Worm (Caenorhabditis elegans) whole organism, L4 larva: Measurements from ENCODE around the gene aman-1.
A peak's percentile ranks its signal among the peaks of the same experiment; 100 is the strongest.

ENCODE experiments used
- D1046.2 ChIP-seq: fragments of 200-800 bp; sonication (Bioruptor generic); IDR thresholded peaks from 2 replicates; pipeline ENCODE4 v1.3.6; 2022; ENCODE audit warnings: missing genetic modification characterization, missing compliant biosample characterization
- F10B5.3 ChIP-seq: sonication (generic microtip); optimal IDR thresholded peaks from 2 replicates; lab custom pipeline; 2016; ENCODE audit warnings: mild to moderate bottlenecking, missing genetic modification characterization, missing compliant biosample characterization
- F26F4.8 ChIP-seq: fragments of 200-800 bp; sonication (Bioruptor generic); conservative IDR thresholded peaks from 2 replicates; pipeline ENCODE4 v1.3.6; 2022; ENCODE audit warnings: missing genetic modification characterization, missing compliant biosample characterization
- F49E8.2 ChIP-seq: sonication (generic microtip); optimal IDR thresholded peaks from 2 replicates; lab custom pipeline; 2016; ENCODE audit warnings: missing compliant biosample characterization, mild to moderate bottlenecking, missing genetic modification characterization, borderline replicate concordance
- R02D3.7 ChIP-seq: fragments of 150-350 bp; sonication (generic microtip); optimal IDR thresholded peaks from 3 replicates; lab custom pipeline; 2014; ENCODE audit warnings: missing biosample characterization, missing genetic modification characterization
- T26A8.4 ChIP-seq: fragments of 200-800 bp; sonication (Bioruptor generic); IDR thresholded peaks from 2 replicates; pipeline ENCODE4 v1.3.6; 2022; ENCODE audit warnings: missing genetic modification characterization, missing compliant biosample characterization
- aha-1 ChIP-seq: fragments of 150-350 bp; peaks from one replicate; lab custom pipeline; 2014; ENCODE audit warnings: missing biosample characterization, missing genetic modification characterization
- aly-2 ChIP-seq: sonication (generic microtip); optimal IDR thresholded peaks from 2 replicates; lab custom pipeline; 2018; ENCODE audit warnings: missing biosample characterization, missing genetic modification characterization
- ama-1 ChIP-seq: fragments of 150-350 bp; optimal IDR thresholded peaks from 2 replicates; lab custom pipeline; 2014; ENCODE audit warnings: inconsistent platforms, mixed read lengths
- attf-4 ChIP-seq: sonication (generic microtip); optimal IDR thresholded peaks from 3 replicates; lab custom pipeline; 2017; ENCODE audit warnings: missing biosample characterization, missing genetic modification characterization
- ceh-20 ChIP-seq: fragments of 200-800 bp; sonication (Bioruptor generic); IDR thresholded peaks from 2 replicates; pipeline ENCODE4 v1.3.6; 2022; ENCODE audit warnings: missing genetic modification reagents, missing genetic modification characterization, missing compliant biosample characterization
- ceh-82 ChIP-seq: sonication (generic microtip); optimal IDR thresholded peaks from 2 replicates; lab custom pipeline; 2017; ENCODE audit warnings: missing biosample characterization, missing genetic modification characterization
- ctbp-1 ChIP-seq: fragments of 200-800 bp; sonication (Bioruptor generic); IDR thresholded peaks from 2 replicates; pipeline ENCODE4 v1.3.6; 2022; ENCODE audit warnings: missing genetic modification reagents, missing genetic modification characterization, missing compliant biosample characterization
- daf-12 ChIP-seq: fragments of 150-350 bp; optimal IDR thresholded peaks from 2 replicates; lab custom pipeline; 2014; ENCODE audit warnings: missing biosample characterization, missing genetic modification reagents, missing genetic modification characterization
- daf-16 ChIP-seq, 3 experiments: sonication (generic microtip); optimal IDR thresholded peaks; 2 replicates each; lab custom pipeline; 2016 to 2017; ENCODE audit warnings: missing genetic modification characterization in 3 of 3, missing genetic modification reagents in 3 of 3, mild to moderate bottlenecking in 2 of 3, missing compliant biosample characterization in 2 of 3, missing biosample characterization in 1 of 3, moderate library complexity in 1 of 3
- daf-19 ChIP-seq: fragments of 200-800 bp; sonication (Bioruptor generic); conservative IDR thresholded peaks from 2 replicates; pipeline ENCODE4 v1.3.6; 2022; ENCODE audit warnings: missing genetic modification characterization, missing compliant biosample characterization
- daf-8 ChIP-seq: fragments of 200-800 bp; sonication (Bioruptor generic); IDR thresholded peaks from 2 replicates; pipeline ENCODE4 v1.3.6; 2022; ENCODE audit warnings: missing genetic modification characterization, missing compliant biosample characterization
- dmd-8 ChIP-seq: fragments of 200-800 bp; sonication (Bioruptor generic); IDR thresholded peaks from 2 replicates; pipeline ENCODE4 v1.3.6; 2022; ENCODE audit warnings: missing genetic modification characterization, missing compliant biosample characterization
- dpl-1 ChIP-seq: fragments of 150-350 bp; optimal IDR thresholded peaks from 2 replicates; lab custom pipeline; 2014; ENCODE audit warnings: missing biosample characterization, missing genetic modification reagents, missing genetic modification characterization
- dve-1 ChIP-seq: sonication (generic microtip); optimal IDR thresholded peaks from 2 replicates; lab custom pipeline; 2017; ENCODE audit warnings: antibody characterized with exemption, mild to moderate bottlenecking, missing genetic modification characterization, missing compliant biosample characterization; ENCODE audit not compliant: insufficient read depth
- egl-43 ChIP-seq: fragments of 200-800 bp; sonication (Bioruptor generic); IDR thresholded peaks from 2 replicates; pipeline ENCODE4 v1.3.6; 2022; ENCODE audit warnings: missing genetic modification reagents, missing genetic modification characterization, missing compliant biosample characterization
- fkh-10 ChIP-seq: fragments of 150-350 bp; optimal IDR thresholded peaks from 2 replicates; lab custom pipeline; 2014; ENCODE audit warnings: missing biosample characterization, missing genetic modification reagents, missing genetic modification characterization
- hif-1 ChIP-seq, 2 experiments: sonication (generic microtip); optimal IDR thresholded peaks; 2 replicates each; lab custom pipeline; 2016 to 2017; ENCODE audit warnings: missing compliant biosample characterization in 2 of 2, missing genetic modification characterization in 2 of 2, missing genetic modification reagents in 2 of 2, missing genotype in 2 of 2, mild to moderate bottlenecking in 1 of 2
- hlh-11 ChIP-seq: fragments of 200-800 bp; sonication (Bioruptor generic); optimal IDR thresholded peaks from 2 replicates; lab custom pipeline; 2018; ENCODE audit warnings: mild to moderate bottlenecking, missing genetic modification characterization, missing compliant biosample characterization
- hmg-1.1 ChIP-seq: fragments of 200-800 bp; sonication (Bioruptor generic); IDR thresholded peaks from 2 replicates; pipeline ENCODE4 v1.3.6; 2022; ENCODE audit warnings: missing genetic modification reagents, missing genetic modification characterization, missing compliant biosample characterization
- lim-7 ChIP-seq: fragments of 200-800 bp; sonication (Bioruptor generic); IDR thresholded peaks from 2 replicates; pipeline ENCODE4 v1.3.6; 2022; ENCODE audit warnings: missing genetic modification characterization, missing compliant biosample characterization
- lin-13 ChIP-seq: fragments of 150-350 bp; optimal IDR thresholded peaks from 2 replicates; lab custom pipeline; 2014; ENCODE audit warnings: missing biosample characterization, missing genetic modification reagents, missing genetic modification characterization
- lin-15B ChIP-seq: fragments of 150-350 bp; sonication (generic microtip); optimal IDR thresholded peaks from 3 replicates; lab custom pipeline; 2014; ENCODE audit warnings: missing biosample characterization, missing genetic modification characterization
- lin-29 ChIP-seq: fragments of 200-800 bp; sonication (Bioruptor generic); IDR thresholded peaks from 2 replicates; pipeline ENCODE4 v1.3.6; 2022; ENCODE audit warnings: missing genetic modification reagents, missing genetic modification characterization, missing compliant biosample characterization
- mxl-2 ChIP-seq: fragments of 200-800 bp; sonication (Bioruptor generic); conservative IDR thresholded peaks from 2 replicates; pipeline ENCODE4 v1.3.6; 2022; ENCODE audit warnings: missing genetic modification reagents, missing genetic modification characterization, missing compliant biosample characterization
- nhr-10 ChIP-seq: fragments of 150-350 bp; optimal IDR thresholded peaks from 2 replicates; lab custom pipeline; 2014; ENCODE audit warnings: missing biosample characterization, missing genetic modification characterization
- nhr-102 ChIP-seq: sonication (generic microtip); optimal IDR thresholded peaks from 2 replicates; lab custom pipeline; 2016; ENCODE audit warnings: mild to moderate bottlenecking, missing genetic modification characterization, moderate library complexity, missing compliant biosample characterization
- nhr-25 ChIP-seq: sonication (generic microtip); optimal IDR thresholded peaks from 2 replicates; lab custom pipeline; 2017; ENCODE audit warnings: missing genetic modification characterization, mild to moderate bottlenecking, missing compliant biosample characterization, antibody characterized with exemption, moderate library complexity, borderline replicate concordance; ENCODE audit not compliant: insufficient read depth
- nhr-28 ChIP-seq: fragments of 150-350 bp; optimal IDR thresholded peaks from 2 replicates; lab custom pipeline; 2014; ENCODE audit warnings: missing biosample characterization, missing genetic modification characterization
- php-3 ChIP-seq: fragments of 200-800 bp; sonication (Bioruptor generic); IDR thresholded peaks from 2 replicates; pipeline ENCODE4 v1.3.6; 2022; ENCODE audit warnings: missing genetic modification reagents, missing genetic modification characterization, missing compliant biosample characterization
- pqm-1 ChIP-seq: sonication (generic microtip); optimal IDR thresholded peaks from 2 replicates; lab custom pipeline; 2017; ENCODE audit warnings: missing biosample characterization, missing genetic modification characterization
- set-16 ChIP-seq: fragments of 200-800 bp; sonication (Bioruptor generic); IDR thresholded peaks from 2 replicates; pipeline ENCODE4 v1.3.6; 2022; ENCODE audit warnings: missing genetic modification reagents, missing genetic modification characterization, missing compliant biosample characterization
- snpc-4 ChIP-seq: fragments of 150-350 bp; optimal IDR thresholded peaks from 2 replicates; lab custom pipeline; 2014; ENCODE audit warnings: missing biosample characterization, missing genetic modification characterization
- spr-3 ChIP-seq: fragments of 200-800 bp; sonication (Bioruptor generic); optimal IDR thresholded peaks from 2 replicates; lab custom pipeline; 2018; ENCODE audit warnings: mild to moderate bottlenecking, missing genetic modification characterization, missing compliant biosample characterization
- tra-1 ChIP-seq: fragments of 200-800 bp; sonication (Bioruptor generic); IDR thresholded peaks from 2 replicates; pipeline ENCODE4 v1.3.6; 2022; ENCODE audit warnings: missing genetic modification reagents, missing genetic modification characterization, missing compliant biosample characterization
- unc-130 ChIP-seq: sonication (generic microtip); optimal IDR thresholded peaks from 2 replicates; lab custom pipeline; 2016; ENCODE audit warnings: missing genetic modification reagents, missing genetic modification characterization, missing compliant biosample characterization
- zag-1 ChIP-seq: fragments of 150-350 bp; optimal IDR thresholded peaks from 2 replicates; lab custom pipeline; 2014; ENCODE audit warnings: missing biosample characterization, missing genetic modification characterization
- ztf-11 ChIP-seq: fragments of 150-350 bp; optimal IDR thresholded peaks from 2 replicates; lab custom pipeline; 2014; ENCODE audit warnings: missing biosample characterization, missing genetic modification characterization

aman-1 gene

DNA sequence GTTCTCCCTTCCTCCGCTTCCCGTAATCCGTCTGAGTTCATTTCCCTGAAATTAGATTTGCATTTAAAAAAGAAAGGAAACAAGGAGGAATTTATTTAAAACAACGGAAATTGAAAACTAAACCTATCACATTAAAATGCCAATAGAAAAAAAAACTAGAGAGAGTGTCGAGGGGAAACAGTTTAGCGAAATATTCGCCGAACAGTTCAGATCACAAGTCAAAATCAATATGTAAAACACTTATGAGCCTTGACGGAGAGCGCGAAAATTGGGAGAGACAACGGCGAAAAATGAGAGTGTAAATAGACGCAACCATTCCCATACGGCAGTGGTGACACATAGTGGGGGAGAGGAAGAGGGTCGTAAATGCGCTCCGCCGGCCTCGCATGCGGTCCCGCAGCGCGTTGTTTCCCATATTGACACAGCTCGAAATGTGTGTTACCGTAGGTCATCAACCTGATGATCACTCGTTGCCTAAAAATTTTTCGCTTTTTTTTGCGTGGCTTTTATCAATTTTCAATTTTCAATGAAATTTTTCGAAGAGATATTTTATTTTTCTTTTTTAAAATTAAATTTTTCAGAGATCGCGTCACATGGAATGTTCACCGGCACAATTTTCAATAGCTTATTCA is 21.1 kb upstream of the aman-1 start, which contains the start of the genes dnj-14 and glit-1 (continued):
- TF ChIP-seq zag-1 (tag; lab: Kevin White, UChicago) (no peak), hmg-1.1 (GFP tag; lab: Robert Waterston, UW) (peak; percentile 88), nhr-102 (tag; lab: Kevin White, UChicago) (peak; percentile 64), dve-1 (tag; lab: Kevin White, UChicago) (peak; percentile 92), F26F4.8 (no peak), ceh-82 (tag; lab: Kevin White, UChicago) (no peak), aha-1 (peak; percentile 99), spr-3 (no peak), ztf-11 (no peak), unc-130 (no peak), nhr-25 (tag; lab: Kevin White, UChicago) (peak; percentile 80), pqm-1 (no peak), R02D3.7 (tag; lab: Kevin White, UChicago) (no peak), F10B5.3 (tag; lab: Kevin White, UChicago) (peak; percentile 29), nhr-28 (tag; lab: Kevin White, UChicago) (peak; percentile 83), fkh-10 (GFP tag; lab: Kevin White, UChicago) (peak; percentile 54), dmd-8 (no peak), ctbp-1 (GFP tag; lab: Robert Waterston, UW) (peak; percentile 54; the same call in 1 of the 2 replicates)

- TF ChIP-seq T26A8.4 (GFP tag; lab: Robert Waterston, UW) (no peak), daf-8 (GFP tag; lab: Robert Waterston, UW) (no peak), ztf-11 (no peak), mxl-2 (no peak), aha-1 (no peak), hif-1 (tag; optimal IDR thresholded peaks at IDR 0.05; lab: Kevin White, UChicago) (no peak), attf-4 (tag; lab: Kevin White, UChicago) (no peak), daf-16 (GFP tag; optimal IDR thresholded peaks at IDR 0.05; lab: Kevin White, UChicago) (no peak), daf-16 (tag; optimal IDR thresholded peaks at IDR 0.05; lab: Kevin White, UChicago) (no peak), daf-19 (GFP tag; lab: Robert Waterston, UW) (no peak), ama-1 (peak; percentile 19), aly-2 (tag; lab: Kevin White, UChicago) (no peak), hlh-11 (tag; lab: Kevin White, UChicago) (peak; percentile 13), php-3 (GFP tag; lab: Robert Waterston, UW) (0 out of 2 replicates have a peak, but pooled peaks have one; percentile 26), nhr-10 (tag; lab: Kevin White, UChicago) (no peak), ceh-20 (GFP tag; lab: Robert Waterston, UW) (no peak), snpc-4 (no peak), lim-7 (GFP tag; lab: Robert Waterston, UW) (no peak), lin-13 (no peak), daf-12 (no peak), lin-15B (tag; lab: Kevin White, UChicago) (no peak), dpl-1 (GFP tag; lab: Kevin White, UChicago) (no peak), F49E8.2 (tag; lab: Kevin White, UChicago) (no peak), ceh-82 (tag; lab: Kevin White, UChicago) (no peak), dmd-8 (no peak), D1046.2 (GFP tag; lab: Robert Waterston, UW) (no peak), set-16 (GFP tag; lab: Robert Waterston, UW) (peak; percentile 64), tra-1 (0 out of 2 replicates have a peak, but pooled peaks have one; percentile 24), lin-29 (GFP tag; lab: Robert Waterston, UW) (no peak), egl-43 (GFP tag; lab: Robert Waterston, UW) (no peak), zag-1 (tag; lab: Kevin White, UChicago) (no peak)
Observed at ce11 chrX:4715107-4715506, 17.8 kb upstream of the aman-1 start, which contains the start of gene rpl-25.1. TSS of gene rpl-25.1 (plus strand) at chrX:4715178.
